Worm (Caenorhabditis elegans) whole organism, L4 larva: ENCODE results near the gene C38D9.8.

Source experiments
- ama-1 ChIP-seq: fragments of 150-350 bp; optimal IDR thresholded peaks from 2 replicates; lab custom pipeline; 2014; ENCODE audit warnings: inconsistent platforms, mixed read lengths
- lin-39 ChIP-seq: fragments of 150-350 bp; optimal IDR thresholded peaks from 2 replicates; lab custom pipeline; 2014; ENCODE audit warnings: missing biosample characterization, missing genetic modification reagents, missing genetic modification characterization
- mep-1 ChIP-seq: fragments of 150-350 bp; sonication (generic microtip); optimal IDR thresholded peaks from 3 replicates; lab custom pipeline; 2014; ENCODE audit warnings: missing biosample characterization, missing genetic modification characterization
- nhr-25 ChIP-seq: sonication (generic microtip); optimal IDR thresholded peaks from 2 replicates; lab custom pipeline; 2017; ENCODE audit warnings: missing genetic modification characterization, mild to moderate bottlenecking, missing compliant biosample characterization, antibody characterized with exemption, moderate library complexity, borderline replicate concordance; ENCODE audit not compliant: insufficient read depth
- snpc-4 ChIP-seq: fragments of 150-350 bp; optimal IDR thresholded peaks from 2 replicates; lab custom pipeline; 2014; ENCODE audit warnings: missing biosample characterization, missing genetic modification characterization
- unc-62 ChIP-seq, 3 experiments: fragments of 150-350 bp in 1 of 3; sonication (generic microtip); optimal IDR thresholded peaks in 2 of 3; peaks in 1 of 3; 1 replicate in 1 of 3; 2 replicates in 2 of 3; lab custom pipeline; 2014 to 2017; ENCODE audit warnings: missing biosample characterization in 3 of 3, missing genetic modification characterization in 3 of 3, missing genetic modification reagents in 3 of 3, missing genotype in 1 of 3
- zag-1 ChIP-seq: fragments of 150-350 bp; optimal IDR thresholded peaks from 2 replicates; lab custom pipeline; 2014; ENCODE audit warnings: missing biosample characterization, missing genetic modification characterization

- TF ChIP-seq lin-39 (tag; lab: Kevin White, UChicago) (no peak), mep-1 (tag; lab: Kevin White, UChicago) (no peak), zag-1 (tag; lab: Kevin White, UChicago) (no peak), unc-62 (GFP tag; optimal IDR thresholded peaks at IDR 0.05 in 1 of 2; lab: Kevin White, UChicago) (no peak), unc-62 (tag; optimal IDR thresholded peaks at IDR 0.05; lab: Kevin White, UChicago) (no peak), snpc-4 (no peak), nhr-25 (tag; lab: Kevin White, UChicago) (no peak), ama-1 (lab: Kevin White, UChicago) (no peak)
Observed at ce11 chrV:17506289-17506688, 46.4 kb downstream of the C38D9.8 start, which contains the start of gene srw-31.
